Worm (Caenorhabditis elegans): Measurements from ENCODE around the gene W05E10.1.

W05E10.1 gene

ce11 chrV:11732049-11732448, 40.6 kb upstream of the W05E10.1 start:
- peak in 1 of 2 experiments; percentile 32 for TF ChIP-seq unc-62 (GFP tag; optimal IDR thresholded peaks at IDR 0.05 in 1 of 2)
- no peak for TF ChIP-seq unc-62 (tag; optimal IDR thresholded peaks at IDR 0.05)
- TF ChIP-seq lin-38 (GFP tag; IDR thresholded peaks at IDR 0.05) = no peak
- peak; percentile 91 for TF ChIP-seq aha-1 (tag)
- no peak for TF ChIP-seq nhr-77 (tag; optimal IDR thresholded peaks at IDR 0.05)

ce11 chrV:11730060-11730459, 38.6 kb upstream of the W05E10.1 start, which contains the start of gene rhr-2:
Gene rhr-2 (minus strand): TSS chrV:11730160.
- no peak for TF ChIP-seq ztf-7 (tag; optimal IDR thresholded peaks at IDR 0.05)
- TF ChIP-seq zip-11 (GFP tag; IDR thresholded peaks at IDR 0.05) = no peak
- no peak for TF ChIP-seq dmd-6 (GFP tag; IDR thresholded peaks at IDR 0.05)
- TF ChIP-seq ctbp-1 (GFP tag; IDR thresholded peaks at IDR 0.05) = no peak

- TF ChIP-seq F26F4.8 (GFP tag; conservative IDR thresholded peaks at IDR 0.05) (no peak), vab-7 (GFP tag; IDR thresholded peaks at IDR 0.05) (no peak)
These were observed 34.5 kb upstream of the W05E10.1 start, which contains the start of gene daf-11 for ce11 chrV:11725971-11726370. Gene daf-11 (minus strand): TSS chrV:11726071.

ce11 chrV:11722858-11723257, 31.4 kb upstream of the W05E10.1 start:
- no peak for TF ChIP-seq ctbp-1 (GFP tag; IDR thresholded peaks at IDR 0.05)
- TF ChIP-seq hif-1 (tag; optimal IDR thresholded peaks at IDR 0.05) = no peak
- no peak for TF ChIP-seq gei-8 (GFP tag; optimal IDR thresholded peaks at IDR 0.05)
- no peak for TF ChIP-seq nhr-11 (tag; optimal IDR thresholded peaks at IDR 0.05)
- peak; percentile 61 for TF ChIP-seq aha-1 (tag)
- no peak for TF ChIP-seq mdl-1 (tag; optimal IDR thresholded peaks at IDR 0.05)

ce11 chrV:11716930-11717329, 25.4 kb upstream of the W05E10.1 start:
- TF ChIP-seq unc-62 (GFP tag; optimal IDR thresholded peaks at IDR 0.05 in 1 of 2) (peak in 1 of 2 experiments; percentile 36), unc-62 (tag; optimal IDR thresholded peaks at IDR 0.05) (no peak), pqm-1 (tag; optimal IDR thresholded peaks at IDR 0.05) (peak; percentile 83), nhr-28 (tag; optimal IDR thresholded peaks at IDR 0.05) (peak; percentile 37), set-16 (GFP tag; IDR thresholded peaks at IDR 0.05) (no peak), php-3 (GFP tag; IDR thresholded peaks at IDR 0.05) (peak; percentile 66; the same call in 1 of the 2 replicates)

ce11 chrV:11715797-11716196, 24.3 kb upstream of the W05E10.1 start, which contains the start of gene tre-3:
Gene tre-3 (minus strand): TSS chrV:11715903.
- TF ChIP-seq ztf-7 (tag; optimal IDR thresholded peaks at IDR 0.05) = no peak
- no peak for TF ChIP-seq ceh-32 (tag; optimal IDR thresholded peaks at IDR 0.05; ENCODE audit: poor library complexity)
- TF ChIP-seq aly-2 (tag; optimal IDR thresholded peaks at IDR 0.05) = no peak
- TF ChIP-seq nhr-10 (tag; optimal IDR thresholded peaks at IDR 0.05) = no peak
- no peak for TF ChIP-seq duxl-1 (tag; optimal IDR thresholded peaks at IDR 0.05; ENCODE audit: poor library complexity)
- TF ChIP-seq pqm-1 (tag; optimal IDR thresholded peaks at IDR 0.05) = peak; percentile 8
- TF ChIP-seq unc-62 (GFP tag; optimal IDR thresholded peaks at IDR 0.05 in 1 of 2) = peak in 1 of 2 experiments; percentile 27
- TF ChIP-seq unc-62 (tag; optimal IDR thresholded peaks at IDR 0.05) = no peak
- TF ChIP-seq dmd-6 (GFP tag; IDR thresholded peaks at IDR 0.05) = peak; percentile 51; the same call in 1 of the 2 replicates
- no peak for TF ChIP-seq zfp-2 (tag; optimal IDR thresholded peaks at IDR 0.05)
- peak; percentile 12 for TF ChIP-seq nhr-28 (tag; optimal IDR thresholded peaks at IDR 0.05)
- TF ChIP-seq dpl-1 (GFP tag; optimal IDR thresholded peaks at IDR 0.05) = no peak

- TF ChIP-seq lin-39 (tag; optimal IDR thresholded peaks at IDR 0.05) = no peak
- peak; percentile 85 for TF ChIP-seq ceh-32 (tag; optimal IDR thresholded peaks at IDR 0.05; ENCODE audit: poor library complexity)
These were observed 20.3 kb upstream of the W05E10.1 start for ce11 chrV:11711751-11712150.

- TF ChIP-seq ceh-32 (tag; optimal IDR thresholded peaks at IDR 0.05; ENCODE audit: poor library complexity) = peak; percentile 83
- no peak for TF ChIP-seq ceh-82 (tag; optimal IDR thresholded peaks at IDR 0.05)
- TF ChIP-seq unc-39 (tag; optimal IDR thresholded peaks at IDR 0.05) = no peak
These were observed 14.9 kb upstream of the W05E10.1 start for ce11 chrV:11706353-11706752.

All from whole organism, L4 larva.